Fruit fly (Drosophila melanogaster) whole organism, prepupa: ENCODE results near the gene Grd.
A peak's percentile ranks its signal among the peaks of the same experiment; 100 is the strongest.

Source experiments
- Blimp-1 ChIP-seq: fragments of 200-800 bp; sonication (Bioruptor generic); optimal IDR thresholded peaks from 3 replicates; lab custom pipeline; 2017; ENCODE audit warnings: missing biosample characterization, missing genetic modification characterization, mild to moderate bottlenecking, moderate library complexity, missing genetic modification reagents
- CG10631 ChIP-seq: fragments of 200-800 bp; sonication (Bioruptor generic); optimal IDR thresholded peaks from 2 replicates; lab custom pipeline; 2016; ENCODE audit warnings: missing biosample characterization, missing genetic modification characterization
- CG11294 ChIP-seq: fragments of 200-800 bp; sonication (Bioruptor generic); IDR thresholded peaks from 2 replicates; pipeline ENCODE4 v1.3.6; 2022; ENCODE audit warnings: missing biosample characterization, missing genetic modification characterization
- CG11762 ChIP-seq: fragments of 200-800 bp; sonication (Bioruptor generic); optimal IDR thresholded peaks from 3 replicates; lab custom pipeline; 2016; ENCODE audit warnings: missing biosample characterization, missing genetic modification characterization; ENCODE audit not compliant: insufficient read depth
- CG11902 ChIP-seq: fragments of 200-800 bp; sonication (Bioruptor generic); optimal IDR thresholded peaks from 3 replicates; lab custom pipeline; 2016; ENCODE audit warnings: missing biosample characterization, missing genetic modification characterization
- CG1621 ChIP-seq: fragments of 200-800 bp; sonication (Bioruptor generic); optimal IDR thresholded peaks from 3 replicates; lab custom pipeline; 2018; ENCODE audit warnings: missing biosample characterization, mild to moderate bottlenecking, missing genetic modification characterization
- CG16779 ChIP-seq: fragments of 200-800 bp; sonication (Bioruptor generic); optimal IDR thresholded peaks from 3 replicates; lab custom pipeline; 2017; ENCODE audit warnings: missing biosample characterization, mild to moderate bottlenecking, missing genetic modification characterization
- CG3032 ChIP-seq: fragments of 200-800 bp; optimal IDR thresholded peaks from 2 replicates; lab custom pipeline; 2019; ENCODE audit warnings: missing biosample characterization, mild to moderate bottlenecking, missing genetic modification characterization, moderate library complexity
- CG31627 ChIP-seq: fragments of 200-800 bp; sonication (Bioruptor generic); optimal IDR thresholded peaks from 3 replicates; lab custom pipeline; 2016; ENCODE audit warnings: missing biosample characterization, missing genetic modification characterization
- CG32006 ChIP-seq: fragments of 200-800 bp; sonication (Bioruptor generic); optimal IDR thresholded peaks from 3 replicates; lab custom pipeline; 2017; ENCODE audit warnings: missing biosample characterization, mild to moderate bottlenecking, missing genetic modification characterization
- CG34406 ChIP-seq: fragments of 200-800 bp; sonication (Bioruptor generic); optimal IDR thresholded peaks from 3 replicates; lab custom pipeline; 2016; ENCODE audit warnings: missing biosample characterization, missing genetic modification characterization
- CG3919 ChIP-seq: fragments of 200-800 bp; sonication (Bioruptor generic); optimal IDR thresholded peaks from 3 replicates; lab custom pipeline; 2016; ENCODE audit warnings: missing biosample characterization, missing genetic modification characterization
- CG6163 ChIP-seq: fragments of 200-800 bp; sonication (Bioruptor generic); IDR thresholded peaks from 3 replicates; pipeline ENCODE4 v1.3.6; 2022; ENCODE audit warnings: missing biosample characterization, missing genetic modification characterization
- CG6276 ChIP-seq: fragments of 200-800 bp; sonication (Bioruptor generic); optimal IDR thresholded peaks from 2 replicates; lab custom pipeline; 2017; ENCODE audit warnings: missing biosample characterization, mild to moderate bottlenecking, missing genetic modification characterization
- CG6792 ChIP-seq: fragments of 200-800 bp; sonication (Bioruptor generic); optimal IDR thresholded peaks from 3 replicates; lab custom pipeline; 2016; ENCODE audit warnings: missing biosample characterization, missing genetic modification characterization
- CG6808 ChIP-seq: fragments of 200-800 bp; sonication (Bioruptor generic); optimal IDR thresholded peaks from 3 replicates; lab custom pipeline; 2017; ENCODE audit warnings: missing biosample characterization, missing genetic modification characterization, mild to moderate bottlenecking, moderate library complexity, missing genetic modification reagents
- CG7368 ChIP-seq: fragments of 200-800 bp; sonication (Bioruptor generic); optimal IDR thresholded peaks from 3 replicates; lab custom pipeline; 2016; ENCODE audit warnings: missing biosample characterization, missing genetic modification characterization
- CG8119 ChIP-seq: fragments of 200-800 bp; sonication (Bioruptor generic); IDR thresholded peaks from 3 replicates; pipeline ENCODE4 v1.3.6; 2022; ENCODE audit warnings: missing biosample characterization, missing genetic modification characterization
- CG8632 ChIP-seq: fragments of 200-800 bp; sonication (Bioruptor generic); optimal IDR thresholded peaks from 3 replicates; lab custom pipeline; 2016; ENCODE audit warnings: missing biosample characterization, missing genetic modification characterization
- Eip78C ChIP-seq: fragments of 200-800 bp; sonication (Bioruptor generic); peaks from one replicate; lab custom pipeline; 2016; ENCODE audit warnings: missing biosample characterization, missing genetic modification characterization
- Ets96B ChIP-seq: fragments of 200-800 bp; optimal IDR thresholded peaks from 2 replicates; lab custom pipeline; 2019; ENCODE audit warnings: missing biosample characterization, mild to moderate bottlenecking, missing genetic modification characterization, moderate library complexity
- Gug ChIP-seq: fragments of 200-800 bp; sonication (Bioruptor generic); IDR thresholded peaks from 2 replicates; pipeline ENCODE4 v1.3.6; 2022; ENCODE audit warnings: missing biosample characterization, missing genetic modification characterization
- Hr39 ChIP-seq: fragments of 200-800 bp; sonication (Bioruptor generic); optimal IDR thresholded peaks from 2 replicates; lab custom pipeline; 2016; ENCODE audit warnings: missing biosample characterization, missing genetic modification characterization
- Hr4 ChIP-seq: fragments of 200-800 bp; sonication (Bioruptor generic); optimal IDR thresholded peaks from 3 replicates; lab custom pipeline; 2016; ENCODE audit warnings: missing biosample characterization, missing genetic modification characterization
- Lpt ChIP-seq: fragments of 200-800 bp; sonication (Bioruptor generic); optimal IDR thresholded peaks from 3 replicates; lab custom pipeline; 2016; ENCODE audit warnings: missing biosample characterization, missing genetic modification characterization
- Met ChIP-seq: fragments of 200-800 bp; sonication (Bioruptor generic); optimal IDR thresholded peaks from 3 replicates; lab custom pipeline; 2016; ENCODE audit warnings: missing biosample characterization, missing genetic modification characterization
- Smox ChIP-seq: fragments of 200-800 bp; sonication (Bioruptor generic); optimal IDR thresholded peaks from 3 replicates; lab custom pipeline; 2016; ENCODE audit warnings: missing biosample characterization, missing genetic modification characterization
- Sox102F ChIP-seq: fragments of 200-800 bp; sonication (Bioruptor generic); optimal IDR thresholded peaks from 2 replicates; lab custom pipeline; 2016; ENCODE audit warnings: missing biosample characterization, mild to moderate bottlenecking, missing genetic modification characterization
- Sox14 ChIP-seq: fragments of 200-800 bp; sonication (Bioruptor generic); optimal IDR thresholded peaks from 3 replicates; lab custom pipeline; 2016; ENCODE audit warnings: missing biosample characterization, missing genetic modification characterization
- achi ChIP-seq: fragments of 200-800 bp; sonication (Bioruptor generic); optimal IDR thresholded peaks from 3 replicates; lab custom pipeline; 2016; ENCODE audit warnings: missing biosample characterization, missing genetic modification characterization
- eg ChIP-seq: fragments of 200-800 bp; sonication (Bioruptor generic); IDR thresholded peaks from 3 replicates; pipeline ENCODE4 v1.3.6; 2022; ENCODE audit warnings: missing biosample characterization, missing genetic modification characterization
- esn ChIP-seq: fragments of 200-800 bp; sonication (Bioruptor generic); optimal IDR thresholded peaks from 2 replicates; lab custom pipeline; 2016; ENCODE audit warnings: missing biosample characterization, mild to moderate bottlenecking, missing genetic modification characterization, moderate library complexity
- fd59A ChIP-seq: fragments of 200-800 bp; sonication (Bioruptor generic); optimal IDR thresholded peaks from 2 replicates; lab custom pipeline; 2017; ENCODE audit warnings: missing biosample characterization, mild to moderate bottlenecking, missing genetic modification characterization, missing genetic modification reagents
- fkh ChIP-seq: fragments of 200-800 bp; sonication (Bioruptor generic); optimal IDR thresholded peaks from 3 replicates; lab custom pipeline; 2017; ENCODE audit warnings: missing biosample characterization, mild to moderate bottlenecking, missing genetic modification characterization, moderate library complexity
- pdm3 ChIP-seq: fragments of 200-800 bp; sonication (Bioruptor generic); optimal IDR thresholded peaks from 3 replicates; lab custom pipeline; 2016; ENCODE audit warnings: missing biosample characterization, missing genetic modification characterization
- salr ChIP-seq, 2 experiments: fragments of 200-800 bp; sonication (Bioruptor generic); optimal IDR thresholded peaks; 3 replicates each; lab custom pipeline; 2016 to 2018; ENCODE audit warnings: missing biosample characterization in 2 of 2, missing genetic modification characterization in 2 of 2, mild to moderate bottlenecking in 1 of 2
- svp ChIP-seq: fragments of 200-800 bp; sonication (Bioruptor generic); peaks from one replicate; lab custom pipeline; 2016; ENCODE audit warnings: missing biosample characterization, missing genetic modification characterization
- vri ChIP-seq: fragments of 200-800 bp; sonication (Bioruptor generic); optimal IDR thresholded peaks from 3 replicates; lab custom pipeline; 2016; ENCODE audit warnings: missing biosample characterization, mild to moderate bottlenecking, missing genetic modification characterization

Grd gene

dm6 chr3L:17841085-17841606 lies 18.0 kb downstream of the Grd start, which contains the start of gene CG5577:
TSS of gene CG5577 (minus strand) at chr3L:17841427.
- TF ChIP-seq Eip78C (GFP tag; lab: Kevin White, UChicago) (peak; percentile 63), Blimp-1 (GFP tag; lab: Kevin White, UChicago) (no peak), CG7368 (GFP tag; lab: Kevin White, UChicago) (no peak), CG6808 (no peak), CG3919 (GFP tag; lab: Kevin White, UChicago) (peak; percentile 18), CG8119 (GFP tag; lab: Robert Waterston, UW) (no peak), CG16779 (peak; percentile 8), CG31627 (no peak), CG6792 (no peak), CG6276 (GFP tag; lab: Kevin White, UChicago) (no peak), Hr4 (GFP tag; lab: Kevin White, UChicago) (peak; percentile 13), Gug (GFP tag; lab: Robert Waterston, UW) (no peak), CG6163 (GFP tag; lab: Robert Waterston, UW) (no peak; the same call in 1 of the 3 replicates), pdm3 (GFP tag; lab: Kevin White, UChicago) (peak; percentile 13), fkh (GFP tag; lab: Kevin White, UChicago) (no peak), Sox14 (peak; percentile 32), Met (peak; percentile 29), Ets96B (no peak), CG34406 (GFP tag; lab: Kevin White, UChicago) (peak; percentile 3), Hr39 (no peak), svp (GFP tag; lab: Kevin White, UChicago) (peak; percentile 95), fd59A (no peak), eg (GFP tag; lab: Robert Waterston, UW) (peak; percentile 6; the same call in 1 of the 3 replicates), CG8632 (GFP tag; lab: Kevin White, UChicago) (peak; percentile 8), esn (GFP tag; lab: Kevin White, UChicago) (no peak), Sox102F (GFP tag; lab: Kevin White, UChicago) (peak; percentile 48), CG11294 (GFP tag; lab: Robert Waterston, UW) (no peak), Lpt (GFP tag; lab: Kevin White, UChicago) (no peak), CG1621 (tag; lab: Kevin White, UChicago) (no peak), Smox (GFP tag; lab: Kevin White, UChicago) (no peak), CG11762 (GFP tag; lab: Kevin White, UChicago) (no peak), salr (GFP tag; optimal IDR thresholded peaks at IDR 0.05; lab: Kevin White, UChicago) (no peak), vri (peak; percentile 42), CG32006 (GFP tag; lab: Kevin White, UChicago) (no peak), CG10631 (GFP tag; lab: Kevin White, UChicago) (no peak)
- TF ChIP-seq, all 60 proteins: peak for 13

- TF ChIP-seq eg (GFP tag; lab: Robert Waterston, UW) (peak; percentile 33; the same call in 1 of the 3 replicates), esn (GFP tag; lab: Kevin White, UChicago) (peak; percentile 16), svp (GFP tag; lab: Kevin White, UChicago) (peak; percentile 72), Sox14 (peak; percentile 14), CG32006 (GFP tag; lab: Kevin White, UChicago) (peak; percentile 28), CG11762 (GFP tag; lab: Kevin White, UChicago) (no peak), achi (GFP tag; lab: Kevin White, UChicago) (peak; percentile 98), CG11902 (GFP tag; lab: Kevin White, UChicago) (no peak), Eip78C (GFP tag; lab: Kevin White, UChicago) (peak; percentile 56), CG3032 (peak; percentile 74)
These were observed 20.0 kb downstream of the Grd start, which contains the start of gene CG5567 for dm6 chr3L:17842892-17843703. TSS of gene CG5567 (minus strand) at chr3L:17843544.
